Worm (Caenorhabditis elegans): ENCODE results near the gene fipr-1.

ce11 chrV:12401383-12401782 is 39.8 kb upstream of the fipr-1 start, which contains the start of gene K01D12.7:
- no peak for TF ChIP-seq ztf-29 (GFP tag; IDR thresholded peaks at IDR 0.05)
- TF ChIP-seq med-1 (GFP tag; optimal IDR thresholded peaks at IDR 0.05; ENCODE audit: insufficient read depth), result no peak
- TF ChIP-seq ref-1 (GFP tag; conservative IDR thresholded peaks at IDR 0.05), result no peak
- TF ChIP-seq flt-1 (GFP tag; IDR thresholded peaks at IDR 0.05), result no peak

Data from whole organism, midembryonic.